Fruit fly (Drosophila melanogaster) whole organism, embryonic: ENCODE results near the gene alphaSnap.

ENCODE experiments used
- Abd-B ChIP-seq: fragments of 200-800 bp; sonication (Bioruptor generic); optimal IDR thresholded peaks from 2 replicates; lab custom pipeline; 2018; ENCODE audit warnings: missing biosample characterization, mild to moderate bottlenecking, missing genetic modification characterization, moderate library complexity
- Atf6 ChIP-seq: fragments of 200-800 bp; sonication (Bioruptor generic); IDR thresholded peaks from 2 replicates; pipeline ENCODE4 v1.3.6; 2022; ENCODE audit warnings: missing biosample characterization, missing genetic modification characterization
- Awh ChIP-seq: fragments of 200-800 bp; sonication (Bioruptor generic); IDR thresholded peaks from 2 replicates; pipeline ENCODE4, ENCODE4 v1.3.6; 2022; ENCODE audit warnings: missing biosample characterization, missing genetic modification characterization
- BEAF-32 ChIP-seq: fragments of 200-800 bp; sonication (Bioruptor generic); optimal IDR thresholded peaks from 3 replicates; lab custom pipeline; 2017; ENCODE audit warnings: missing biosample characterization, missing genetic modification characterization, mild to moderate bottlenecking, moderate library complexity, missing genetic modification reagents
- C15 ChIP-seq: fragments of 200-800 bp; sonication (Bioruptor generic); IDR thresholded peaks from 3 replicates; pipeline ENCODE4 v1.3.6; 2022; ENCODE audit warnings: missing biosample characterization, missing genetic modification characterization
- CG10431 ChIP-seq: fragments of 200-800 bp; sonication (Bioruptor generic); optimal IDR thresholded peaks from 3 replicates; lab custom pipeline; 2018; ENCODE audit warnings: missing biosample characterization, mild to moderate bottlenecking, missing genetic modification characterization
- CG10565 ChIP-seq: fragments of 200-800 bp; sonication (Bioruptor generic); optimal IDR thresholded peaks from 3 replicates; lab custom pipeline; 2016; ENCODE audit warnings: missing biosample characterization, mild to moderate bottlenecking, missing genetic modification characterization
- CG12071 ChIP-seq: fragments of 200-800 bp; sonication (Bioruptor generic); optimal IDR thresholded peaks from 3 replicates; lab custom pipeline; 2018; ENCODE audit warnings: missing biosample characterization, mild to moderate bottlenecking, missing genetic modification characterization
- CG13424 ChIP-seq: fragments of 200-800 bp; sonication (Bioruptor generic); optimal IDR thresholded peaks from 2 replicates; lab custom pipeline; 2019; ENCODE audit warnings: missing biosample characterization, mild to moderate bottlenecking, missing genetic modification characterization, moderate library complexity
- CG14667 ChIP-seq: fragments of 200-800 bp; sonication (Bioruptor generic); IDR thresholded peaks from 2 replicates; pipeline ENCODE4 v1.3.6; 2022; ENCODE audit warnings: missing biosample characterization, missing genetic modification characterization
- CG15479 ChIP-seq: fragments of 200-800 bp; sonication (Bioruptor generic); optimal IDR thresholded peaks from 3 replicates; lab custom pipeline; 2019; ENCODE audit warnings: missing biosample characterization, mild to moderate bottlenecking, missing genetic modification characterization, moderate library complexity
- CG15696 ChIP-seq: fragments of 200-800 bp; sonication (Bioruptor generic); optimal IDR thresholded peaks from 2 replicates; lab custom pipeline; 2019; ENCODE audit warnings: missing biosample characterization, mild to moderate bottlenecking, missing genetic modification characterization, moderate library complexity
- CG16815 ChIP-seq: fragments of 200-800 bp; sonication (Bioruptor generic); optimal IDR thresholded peaks from 3 replicates; lab custom pipeline; 2017; ENCODE audit warnings: missing biosample characterization, mild to moderate bottlenecking, missing genetic modification characterization
- CG17361 ChIP-seq: fragments of 200-800 bp; sonication (Bioruptor generic); IDR thresholded peaks from 3 replicates; pipeline ENCODE4 v1.3.6; 2022; ENCODE audit warnings: missing biosample characterization, missing genetic modification characterization
- CG17612 ChIP-seq: fragments of 200-800 bp; sonication (Bioruptor generic); IDR thresholded peaks from 2 replicates; pipeline ENCODE4 v1.3.6; 2022; ENCODE audit warnings: missing biosample characterization, missing genetic modification characterization
- CG17912 ChIP-seq: fragments of 200-800 bp; sonication (Bioruptor generic); optimal IDR thresholded peaks from 2 replicates; lab custom pipeline; 2018; ENCODE audit warnings: missing biosample characterization, mild to moderate bottlenecking, missing genetic modification characterization
- CG1832 ChIP-seq: fragments of 200-800 bp; sonication (Bioruptor generic); optimal IDR thresholded peaks from 2 replicates; lab custom pipeline; 2017; ENCODE audit warnings: missing biosample characterization, mild to moderate bottlenecking, missing genetic modification characterization, inconsistent platforms
- CG18599 ChIP-seq: fragments of 200-800 bp; sonication (Bioruptor generic); optimal IDR thresholded peaks from 3 replicates; lab custom pipeline; 2017; ENCODE audit warnings: missing biosample characterization, missing genetic modification characterization, mild to moderate bottlenecking, moderate library complexity, missing genetic modification reagents
- CG2199 ChIP-seq: fragments of 200-800 bp; sonication (Bioruptor generic); IDR thresholded peaks from 3 replicates; pipeline ENCODE4 v1.3.6; 2022; ENCODE audit warnings: missing biosample characterization, missing genetic modification characterization
- CG4404 ChIP-seq: fragments of 200-800 bp; sonication (Bioruptor generic); IDR thresholded peaks from 2 replicates; pipeline ENCODE4 v1.3.6; 2022; ENCODE audit warnings: missing biosample characterization, missing genetic modification characterization
- CG6791 ChIP-seq: fragments of 200-800 bp; sonication (Bioruptor generic); IDR thresholded peaks from 3 replicates; pipeline ENCODE4 v1.3.6; 2022; ENCODE audit warnings: missing biosample characterization, missing genetic modification characterization; ENCODE audit not compliant: partially characterized antibody
- CG7745 ChIP-seq: fragments of 200-800 bp; sonication (Bioruptor generic); optimal IDR thresholded peaks from 2 replicates; lab custom pipeline; 2018; ENCODE audit warnings: missing biosample characterization, mild to moderate bottlenecking, missing genetic modification characterization, moderate library complexity
- CG9797 ChIP-seq: fragments of 200-800 bp; sonication (Bioruptor generic); optimal IDR thresholded peaks from 3 replicates; lab custom pipeline; 2018; ENCODE audit warnings: missing biosample characterization, mild to moderate bottlenecking, missing genetic modification characterization
- CG9817 ChIP-seq: fragments of 200-800 bp; sonication (Bioruptor generic); optimal IDR thresholded peaks from 2 replicates; lab custom pipeline; 2018; ENCODE audit warnings: missing biosample characterization, mild to moderate bottlenecking, missing genetic modification characterization, moderate library complexity
- Camta ChIP-seq: fragments of 200-800 bp; sonication (Bioruptor generic); optimal IDR thresholded peaks from 2 replicates; lab custom pipeline; 2016; ENCODE audit warnings: missing biosample characterization, missing genetic modification characterization
- CoRest ChIP-seq: fragments of 200-800 bp; sonication (Bioruptor generic); optimal IDR thresholded peaks from 3 replicates; lab custom pipeline; 2018; ENCODE audit warnings: missing biosample characterization, mild to moderate bottlenecking, missing genetic modification characterization, moderate library complexity
- HHEX ChIP-seq: fragments of 200-800 bp; sonication (Bioruptor generic); optimal IDR thresholded peaks from 3 replicates; lab custom pipeline; 2017; ENCODE audit warnings: missing biosample characterization, mild to moderate bottlenecking, missing genetic modification characterization, missing genetic modification reagents
- MBD-R2 ChIP-seq: fragments of 200-800 bp; sonication (Bioruptor generic); IDR thresholded peaks from 2 replicates; pipeline ENCODE4 v1.3.6; 2022; ENCODE audit warnings: missing biosample characterization, missing genetic modification characterization
- Max ChIP-seq: fragments of 200-800 bp; sonication (Bioruptor generic); optimal IDR thresholded peaks from 2 replicates; lab custom pipeline; 2016; ENCODE audit warnings: missing biosample characterization, mild to moderate bottlenecking, missing genetic modification characterization
- Nf-YB ChIP-seq: fragments of 200-800 bp; sonication (Bioruptor generic); optimal IDR thresholded peaks from 3 replicates; lab custom pipeline; 2019; ENCODE audit warnings: missing biosample characterization, mild to moderate bottlenecking, missing genetic modification characterization, moderate library complexity
- Pdp1 ChIP-seq, 2 experiments: fragments of 200-800 bp; sonication (Bioruptor generic); optimal IDR thresholded peaks; 3 replicates each; lab custom pipeline; 2016; ENCODE audit warnings: missing biosample characterization in 2 of 2, missing genetic modification characterization in 2 of 2, mild to moderate bottlenecking in 1 of 2, moderate library complexity in 1 of 2
- Ravus ChIP-seq: fragments of 200-800 bp; sonication (Bioruptor generic); IDR thresholded peaks from 2 replicates; pipeline ENCODE4 v1.3.6; 2022; ENCODE audit warnings: missing biosample characterization, missing genetic modification characterization
- ara ChIP-seq: fragments of 200-800 bp; sonication (Bioruptor generic); IDR thresholded peaks from 2 replicates; pipeline ENCODE4 v1.3.6; 2022; ENCODE audit warnings: missing biosample characterization, missing genetic modification characterization
- br ChIP-seq: fragments of >200 bp; optimal IDR thresholded peaks from 2 replicates; lab custom pipeline; 2017
- bsh ChIP-seq, 2 experiments: fragments of 200-800 bp; sonication (Bioruptor generic); optimal IDR thresholded peaks; 2 replicates each; lab custom pipeline; 2017 to 2018; ENCODE audit warnings: mild to moderate bottlenecking in 2 of 2, missing biosample characterization in 2 of 2, missing genetic modification characterization in 2 of 2, moderate library complexity in 1 of 2
- ci ChIP-seq: fragments of 200-800 bp; sonication (Bioruptor generic); IDR thresholded peaks from 3 replicates; pipeline ENCODE4 v1.3.6; 2022; ENCODE audit warnings: missing biosample characterization, missing genetic modification characterization
- dimm ChIP-seq: fragments of 200-800 bp; sonication (Bioruptor generic); IDR thresholded peaks from 2 replicates; pipeline ENCODE4 v1.3.6; 2022; ENCODE audit warnings: missing biosample characterization, missing genetic modification characterization
- esg ChIP-seq: fragments of 200-800 bp; sonication (Bioruptor generic); conservative IDR thresholded peaks from 2 replicates; pipeline ENCODE4 v1.3.6; 2022; ENCODE audit warnings: missing biosample characterization, missing genetic modification characterization
- fu2 ChIP-seq: fragments of 200-800 bp; sonication (Bioruptor generic); optimal IDR thresholded peaks from 2 replicates; lab custom pipeline; 2016; ENCODE audit warnings: missing biosample characterization, missing genetic modification characterization
- gfzf ChIP-seq: fragments of 200-800 bp; sonication (Bioruptor generic); optimal IDR thresholded peaks from 2 replicates; lab custom pipeline; 2016; ENCODE audit warnings: missing biosample characterization, mild to moderate bottlenecking, missing genetic modification characterization, moderate library complexity
- gt ChIP-seq: fragments of 200-800 bp; sonication (Bioruptor generic); IDR thresholded peaks from 2 replicates; pipeline ENCODE4 v1.3.6; 2022; ENCODE audit warnings: missing biosample characterization, missing genetic modification characterization
- hth ChIP-seq: fragments of >200 bp; optimal IDR thresholded peaks from 2 replicates; lab custom pipeline; 2017; ENCODE audit warnings: inconsistent platforms
- kay ChIP-seq: fragments of 200-800 bp; sonication (Bioruptor generic); optimal IDR thresholded peaks from 2 replicates; lab custom pipeline; 2016; ENCODE audit warnings: missing biosample characterization, missing genetic modification characterization
- lola ChIP-seq, 3 experiments: fragments of >200 bp in 2 of 3; fragments of 200-800 bp in 1 of 3; sonication (Bioruptor generic) in 1 of 3; optimal IDR thresholded peaks; 2 replicates each; lab custom pipeline; 2017 to 2019; ENCODE audit warnings: missing biosample characterization in 3 of 3, missing genetic modification characterization in 3 of 3, mild to moderate bottlenecking in 1 of 3, moderate library complexity in 1 of 3
- pita ChIP-seq: fragments of 200-800 bp; sonication (Bioruptor generic); optimal IDR thresholded peaks from 2 replicates; lab custom pipeline; 2017; ENCODE audit warnings: missing biosample characterization, mild to moderate bottlenecking, missing genetic modification characterization
- pzg ChIP-seq: fragments of 200-800 bp; sonication (Bioruptor generic); optimal IDR thresholded peaks from 3 replicates; lab custom pipeline; 2018; ENCODE audit warnings: missing biosample characterization, mild to moderate bottlenecking, missing genetic modification characterization, moderate library complexity
- ranshi ChIP-seq: fragments of 200-800 bp; sonication (Bioruptor generic); IDR thresholded peaks from 2 replicates; pipeline ENCODE4 v1.3.6; 2022; ENCODE audit warnings: missing biosample characterization, missing genetic modification characterization
- slbo ChIP-seq: fragments of 200-800 bp; sonication (Bioruptor generic); IDR thresholded peaks from 2 replicates; pipeline ENCODE4 v1.3.6; 2022; ENCODE audit warnings: missing biosample characterization, missing genetic modification characterization
- toy ChIP-seq: fragments of 200-800 bp; sonication (Bioruptor generic); IDR thresholded peaks from 2 replicates; pipeline ENCODE4 v1.3.6; 2022; ENCODE audit warnings: missing biosample characterization, missing genetic modification characterization
- twi ChIP-seq: fragments of 200-800 bp; optimal IDR thresholded peaks from 2 replicates; lab custom pipeline; 2019; ENCODE audit warnings: missing biosample characterization, mild to moderate bottlenecking, missing genetic modification characterization, moderate library complexity
- vfl ChIP-seq: fragments of 200-800 bp; sonication (Bioruptor generic); optimal IDR thresholded peaks from 2 replicates; lab custom pipeline; 2016; ENCODE audit warnings: missing biosample characterization, missing genetic modification characterization
- zfh2 ChIP-seq: fragments of 200-800 bp; sonication (Bioruptor generic); optimal IDR thresholded peaks from 2 replicates; lab custom pipeline; 2016; ENCODE audit warnings: missing biosample characterization, missing genetic modification characterization

The alphaSnap gene

DNA sequence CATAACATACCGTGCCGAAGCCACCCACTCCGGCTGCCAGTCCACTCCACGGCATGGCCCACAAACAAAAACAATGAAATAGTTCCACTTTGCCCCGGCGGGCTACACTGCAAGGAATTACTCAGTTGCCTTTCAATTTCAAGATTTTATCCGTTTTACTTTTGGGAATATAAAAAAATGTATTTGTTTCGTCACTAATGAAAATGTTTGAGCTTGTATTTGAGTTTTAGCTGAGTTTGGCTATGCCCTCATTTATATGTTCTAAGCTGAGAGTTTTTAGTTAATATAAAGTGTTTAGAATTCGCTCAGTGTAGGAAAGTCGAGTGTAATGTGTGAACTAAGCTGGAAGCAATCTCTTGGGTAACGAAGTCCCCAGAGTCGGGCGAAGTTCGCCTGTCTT is 36.8 kb upstream of the alphaSnap start (continued):
- TF ChIP-seq CG2199 (no peak), CG13424 (tag; lab: Kevin White, UChicago) (peak; percentile 52), ci (GFP tag; lab: Robert Waterston, UW) (peak; percentile 44; the same call in 1 of the 3 replicates), bsh (GFP tag; optimal IDR thresholded peaks at IDR 0.05; lab: Kevin White, UChicago) (no peak), CG12071 (peak; percentile 36), pita (no peak), kay (GFP tag; lab: Kevin White, UChicago) (no peak), twi (tag; lab: Kevin White, UChicago) (no peak), CG10431 (GFP tag; lab: Kevin White, UChicago) (no peak), CG16815 (no peak), CG7745 (tag; lab: Kevin White, UChicago) (no peak), vfl (GFP tag; lab: Kevin White, UChicago) (no peak), esg (GFP tag; lab: Robert Waterston, UW) (no peak), CG15696 (no peak), CG17612 (GFP tag; lab: Robert Waterston, UW) (no peak), CG14667 (no peak; the same call in 1 of the 2 replicates), CG6791 (no peak), gfzf (no peak), slbo (GFP tag; lab: Robert Waterston, UW) (peak; percentile 55), pzg (GFP tag; lab: Kevin White, UChicago) (no peak), CG17912 (no peak), C15 (GFP tag; lab: Robert Waterston, UW) (no peak), ara (GFP tag; lab: Robert Waterston, UW) (no peak), CG4404 (no peak), Abd-B (GFP tag; lab: Kevin White, UChicago) (no peak), Camta (peak; percentile 30), Nf-YB (GFP tag; lab: Kevin White, UChicago) (no peak), fu2 (GFP tag; lab: Kevin White, UChicago) (no peak), MBD-R2 (GFP tag; lab: Robert Waterston, UW) (no peak), lola (GFP tag; optimal IDR thresholded peaks at IDR 0.05; lab: Kevin White, UChicago) (no peak), HHEX (no peak), zfh2 (GFP tag; lab: Kevin White, UChicago) (peak; percentile 27), gt (GFP tag; lab: Robert Waterston, UW) (no peak), CG1832 (GFP tag; lab: Kevin White, UChicago) (no peak), hth (lab: Kevin White, UChicago) (no peak), Atf6 (GFP tag; lab: Robert Waterston, UW) (no peak; the same call in 1 of the 2 replicates), dimm (GFP tag; lab: Robert Waterston, UW) (no peak), CG15479 (GFP tag; lab: Kevin White, UChicago) (no peak), toy (GFP tag; lab: Robert Waterston, UW) (no peak), BEAF-32 (no peak), CG18599 (GFP tag; lab: Kevin White, UChicago) (peak; percentile 79), ranshi (peak; percentile 54; the same call in 1 of the 2 replicates), Ravus (GFP tag; lab: Robert Waterston, UW) (no peak), CG10565 (GFP tag; lab: Kevin White, UChicago) (no peak), CG9797 (GFP tag; lab: Kevin White, UChicago) (no peak), CoRest (peak; percentile 39), Awh (GFP tag; lab: Robert Waterston, UW) (no peak), Max (peak; percentile 2), br (lab: Kevin White, UChicago) (no peak), Pdp1 (GFP tag; optimal IDR thresholded peaks at IDR 0.05; lab: Kevin White, UChicago) (peak in 1 of 2 experiments; percentile 49), CG9817 (peak; percentile 39), CG17361 (GFP tag; lab: Robert Waterston, UW) (no peak)
